Worm (Caenorhabditis elegans): Measurements from ENCODE around the gene fbxa-52.
"Not testable (repeated sequence)": the region's sequence is repeated elsewhere in the genome, so short reads cannot be mapped to it uniquely, and the experiment has no call there.

Gene fbxa-52

DNA sequence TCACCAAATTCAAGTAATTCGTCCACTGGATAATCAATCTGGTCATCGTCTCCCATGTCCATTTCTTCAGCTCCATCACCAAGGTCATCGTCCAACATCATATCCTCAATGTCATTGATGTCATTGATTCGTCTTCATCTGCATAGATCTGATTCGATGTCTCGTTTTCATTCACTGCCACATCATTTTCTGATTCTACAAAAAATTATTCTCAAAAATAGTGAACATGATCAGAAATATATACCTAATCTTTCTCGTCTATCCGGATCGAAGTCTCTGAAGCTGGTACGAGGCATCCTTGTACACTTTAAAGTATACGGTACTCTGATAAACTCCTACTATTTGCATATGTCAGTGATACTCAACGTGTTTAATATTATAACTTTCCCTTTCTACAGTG, 15.6 kb downstream of the fbxa-52 start, which contains the start of gene C36C9.4:
Gene C36C9.4 (minus strand): TSS at position 101 of the 400 bp plus-strand sequence.
- not testable (repeated sequence) for TF ChIP-seq W03F9.2, him-1, dao-5 (tag; optimal IDR thresholded peaks at IDR 0.05)

DNA sequence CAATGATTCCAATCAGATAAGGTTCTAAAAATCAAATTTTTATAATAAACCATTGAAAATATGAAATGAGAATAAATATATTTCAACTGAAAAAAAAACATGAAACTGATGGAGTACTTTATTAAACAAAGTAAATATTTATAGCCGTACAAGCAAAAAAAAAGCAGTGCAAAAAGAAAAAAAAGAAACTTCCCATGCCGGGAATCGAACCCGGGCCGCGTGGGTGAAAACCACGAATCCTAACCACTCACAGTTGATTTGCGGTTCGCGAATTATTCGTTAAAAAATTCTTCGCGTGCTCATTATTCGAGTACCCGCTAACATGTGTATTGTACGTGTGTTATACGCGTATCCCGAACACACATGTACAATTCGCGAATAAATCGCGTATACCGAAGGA, 21.5 kb downstream of the fbxa-52 start, which contains the start of gene C36C9.6:
Gene C36C9.6 (minus strand): TSS at position 101 of the 400 bp plus-strand sequence.
- TF ChIP-seq W03F9.2, him-1, dao-5 (tag; optimal IDR thresholded peaks at IDR 0.05): not testable (repeated sequence)

DNA sequence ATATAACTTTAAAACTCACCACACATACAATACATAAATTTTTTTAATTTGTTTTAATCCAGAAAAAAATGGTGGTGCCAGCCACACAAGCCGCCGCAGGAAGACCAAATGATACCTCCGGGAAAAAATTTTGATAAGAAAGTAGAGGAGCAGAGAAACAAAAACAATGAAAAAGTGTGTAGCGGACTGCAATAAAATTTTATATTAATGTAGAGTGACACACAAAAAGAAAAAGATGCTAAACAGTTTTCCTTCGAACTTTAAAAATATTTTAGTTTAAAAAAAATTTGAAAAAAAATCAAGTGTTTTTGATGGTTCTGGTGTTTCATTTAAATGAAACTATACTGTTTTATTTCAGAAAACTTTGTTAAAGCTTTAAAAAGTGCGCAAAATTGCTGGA, 22.4 kb downstream of the fbxa-52 start, which contains the start of gene C36C9.12:
Gene C36C9.12 (minus strand): TSS at position 101 of the 400 bp plus-strand sequence.
- TF ChIP-seq him-1, W03F9.2, dao-5 (tag; optimal IDR thresholded peaks at IDR 0.05): not testable (repeated sequence)

DNA sequence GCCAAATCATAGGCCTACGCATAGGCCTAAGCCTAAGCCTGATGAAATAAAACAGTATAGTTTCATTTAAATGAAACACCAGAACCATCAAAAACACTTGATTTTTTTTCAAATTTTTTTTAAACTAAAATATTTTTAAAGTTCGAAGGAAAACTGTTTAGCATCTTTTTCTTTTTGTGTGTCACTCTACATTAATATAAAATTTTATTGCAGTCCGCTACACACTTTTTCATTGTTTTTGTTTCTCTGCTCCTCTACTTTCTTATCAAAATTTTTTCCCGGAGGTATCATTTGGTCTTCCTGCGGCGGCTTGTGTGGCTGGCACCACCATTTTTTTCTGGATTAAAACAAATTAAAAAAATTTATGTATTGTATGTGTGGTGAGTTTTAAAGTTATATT, 25.4 kb downstream of the fbxa-52 start, which contains the start of gene C36C9.11:
Gene C36C9.11 (plus strand): TSS at position 301 of the 400 bp plus-strand sequence.
- not testable (repeated sequence) for TF ChIP-seq dao-5, W03F9.2, him-1 (tag; optimal IDR thresholded peaks at IDR 0.05)

DNA sequence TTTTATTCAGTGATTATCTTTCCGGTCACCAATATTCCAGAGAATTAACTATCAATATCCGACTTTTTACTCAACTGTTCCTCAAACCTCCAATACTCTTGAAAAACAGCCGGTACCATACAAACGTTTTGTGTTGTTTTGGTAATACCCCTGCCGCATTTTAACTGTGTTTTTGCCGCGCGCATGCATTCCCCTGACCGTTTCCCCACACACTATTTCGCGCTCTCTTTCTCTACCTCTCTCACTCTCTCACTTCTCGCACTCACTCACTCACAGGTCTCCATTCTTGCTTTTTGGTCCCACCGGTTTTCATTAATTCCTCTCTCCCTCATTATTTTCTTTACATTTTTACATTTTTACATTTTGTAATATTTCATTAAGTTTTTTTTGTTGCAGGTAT, 29.9 kb downstream of the fbxa-52 start, which contains the start of gene meg-4:
Gene meg-4 (plus strand): TSS at position 397 of the 400 bp plus-strand sequence.
- no peak for TF ChIP-seq W03F9.2 (tag; optimal IDR thresholded peaks at IDR 0.05)
- TF ChIP-seq dao-5 (tag; optimal IDR thresholded peaks at IDR 0.05): no peak
- no peak for TF ChIP-seq him-1 (tag; optimal IDR thresholded peaks at IDR 0.05)

DNA sequence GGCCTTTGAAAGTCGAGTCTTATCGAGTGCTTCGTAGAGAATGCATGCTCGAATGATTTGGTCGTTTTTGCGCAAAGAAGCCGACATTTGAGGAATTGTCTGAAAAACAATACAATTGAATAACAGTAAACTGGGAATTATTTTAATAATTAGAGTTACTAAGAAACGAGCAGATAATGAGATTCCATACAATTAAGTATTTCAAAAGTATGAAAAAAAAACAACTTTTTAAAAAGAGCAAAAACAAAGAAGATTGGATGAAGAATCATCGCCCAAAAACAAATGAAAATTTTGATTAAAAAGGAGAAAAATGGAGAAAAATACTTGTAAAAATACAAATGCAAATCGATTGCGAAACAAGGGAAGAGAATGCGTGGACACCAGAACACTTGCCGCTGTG, 34.4 kb downstream of the fbxa-52 start, which contains the start of gene fbxa-170:
Gene fbxa-170 (minus strand): TSS at position 101 of the 400 bp plus-strand sequence.
- TF ChIP-seq him-1 (tag; optimal IDR thresholded peaks at IDR 0.05): no peak
- TF ChIP-seq W03F9.2 (tag; optimal IDR thresholded peaks at IDR 0.05): no peak
- TF ChIP-seq dao-5 (tag; optimal IDR thresholded peaks at IDR 0.05): no peak

DNA sequence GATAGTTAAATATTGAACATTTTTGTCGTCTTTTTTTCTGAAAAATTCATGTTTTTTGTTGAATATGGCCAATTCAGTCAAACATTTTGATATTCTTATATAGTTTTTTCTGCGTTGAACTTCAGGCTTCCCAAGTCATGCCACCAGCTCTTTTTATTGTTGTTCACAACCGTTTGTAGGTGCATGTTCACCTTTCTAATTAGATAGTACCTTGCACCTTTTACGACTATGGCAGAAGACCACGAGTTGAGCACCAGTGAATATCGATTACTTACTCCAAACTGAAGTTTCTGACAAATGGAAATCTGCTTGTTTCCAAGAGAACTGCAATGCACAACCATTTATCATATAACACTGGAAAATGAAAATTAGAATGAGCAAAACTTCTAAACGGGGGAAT, 36.6 kb downstream of the fbxa-52 start:
- no peak for TF ChIP-seq him-1 (tag; optimal IDR thresholded peaks at IDR 0.05)
- no peak for TF ChIP-seq dao-5 (tag; optimal IDR thresholded peaks at IDR 0.05)
- no peak for TF ChIP-seq W03F9.2 (tag; optimal IDR thresholded peaks at IDR 0.05)

DNA sequence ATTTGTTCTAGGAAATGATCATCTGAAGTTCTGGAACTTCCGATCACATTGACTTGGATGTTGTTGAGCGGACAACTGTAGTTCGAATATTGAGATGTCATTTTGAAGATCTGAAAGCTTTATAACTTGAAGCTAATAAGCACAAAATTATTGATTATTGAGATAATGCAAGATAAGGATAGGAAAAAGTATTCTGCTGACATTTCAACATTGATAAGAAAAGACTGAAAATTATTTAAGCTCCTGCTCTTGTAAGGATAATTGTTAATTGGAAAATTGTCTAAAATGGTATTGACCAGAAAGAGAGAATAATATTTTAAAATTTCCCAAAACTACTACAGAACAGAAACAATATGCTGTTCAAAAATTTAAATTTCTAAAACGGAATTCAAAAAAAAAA, 38.4 kb downstream of the fbxa-52 start, which contains the start of gene tbx-31:
Gene tbx-31 (minus strand): TSS at position 101 of the 400 bp plus-strand sequence.
- TF ChIP-seq W03F9.2 (tag; optimal IDR thresholded peaks at IDR 0.05) (no peak), him-1 (tag; optimal IDR thresholded peaks at IDR 0.05) (no peak), dao-5 (tag; optimal IDR thresholded peaks at IDR 0.05) (no peak)

DNA sequence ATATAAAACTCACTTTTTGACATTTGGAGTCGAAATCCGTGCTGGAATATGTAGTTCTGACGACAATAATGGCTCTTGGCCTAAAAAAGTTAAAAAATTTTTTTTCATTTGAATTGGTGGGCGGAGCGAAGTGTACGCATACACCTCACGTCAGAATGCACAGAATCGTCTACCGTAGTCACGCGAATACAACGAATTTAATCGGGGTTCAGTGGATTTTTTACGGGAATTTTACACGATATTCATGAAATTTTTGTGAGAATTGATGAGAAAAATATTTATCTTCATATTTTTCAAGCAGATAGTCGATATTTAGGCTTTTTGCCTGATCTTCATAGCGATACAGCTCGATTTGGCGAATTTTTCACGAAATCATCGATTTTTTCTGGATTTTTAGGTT, 43.7 kb downstream of the fbxa-52 start, which contains the start of gene R09H3.3:
Gene R09H3.3 (minus strand): TSS at position 101 of the 400 bp plus-strand sequence.
- TF ChIP-seq him-1 (tag; optimal IDR thresholded peaks at IDR 0.05): no peak
- no peak for TF ChIP-seq dao-5 (tag; optimal IDR thresholded peaks at IDR 0.05)
- no peak for TF ChIP-seq W03F9.2 (tag; optimal IDR thresholded peaks at IDR 0.05)

DNA sequence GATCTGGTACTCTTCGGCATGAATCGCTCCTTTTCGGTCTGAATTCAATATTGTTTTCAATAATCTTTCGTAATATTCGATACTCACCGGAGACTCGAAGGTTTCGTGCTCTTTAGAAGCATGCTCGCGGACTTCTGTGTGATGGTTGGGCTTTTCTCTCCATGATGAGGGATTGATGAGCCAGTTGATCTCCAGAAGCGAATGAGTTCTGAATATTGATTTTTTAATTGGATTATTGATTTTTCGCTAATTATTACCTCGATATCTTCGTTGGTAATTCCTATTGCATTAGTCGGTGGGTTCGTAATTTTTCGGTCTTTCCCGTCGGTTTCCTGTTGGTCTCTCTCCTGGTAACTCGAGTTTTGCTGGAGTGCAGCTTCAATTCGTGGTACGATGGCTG, 45.4 kb downstream of the fbxa-52 start:
- TF ChIP-seq him-1 (tag; optimal IDR thresholded peaks at IDR 0.05) (no peak), W03F9.2 (tag; optimal IDR thresholded peaks at IDR 0.05) (no peak)

DNA sequence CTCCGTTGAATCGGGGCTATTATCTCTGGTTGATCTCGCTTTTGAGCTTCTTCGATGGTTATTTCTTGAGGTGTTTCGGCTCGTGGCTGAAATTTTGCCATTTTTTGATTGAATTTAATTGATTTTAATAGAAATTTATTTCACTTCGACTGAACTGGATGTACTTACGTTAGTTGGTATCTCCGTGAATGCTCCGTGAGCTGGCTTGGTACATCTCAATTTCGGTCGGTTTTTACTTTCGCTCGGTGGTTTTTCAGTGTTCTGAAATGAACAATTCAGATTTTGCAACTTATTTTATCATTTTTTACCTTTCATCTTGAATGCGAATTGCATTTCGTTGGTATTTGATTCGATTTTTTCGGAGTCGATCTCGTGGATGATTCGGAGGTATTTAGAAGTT, 47.5 kb downstream of the fbxa-52 start, which contains the start of gene R09H3.2:
Gene R09H3.2 (minus strand): TSS at position 101 of the 400 bp plus-strand sequence.
- no peak for TF ChIP-seq him-1 (tag; optimal IDR thresholded peaks at IDR 0.05)
- TF ChIP-seq W03F9.2 (tag; optimal IDR thresholded peaks at IDR 0.05): no peak
- no peak for TF ChIP-seq dao-5 (tag; optimal IDR thresholded peaks at IDR 0.05)

All from whole organism, L4/young adult.